Worm (Caenorhabditis elegans): Measurements from ENCODE around the gene pitr-6.

- no peak for TF ChIP-seq tbx-2 (tag; optimal IDR thresholded peaks at IDR 0.05)
- TF ChIP-seq ztf-11 (tag; optimal IDR thresholded peaks at IDR 0.05), result no peak
- no peak for TF ChIP-seq unc-39 (tag; optimal IDR thresholded peaks at IDR 0.05)
- TF ChIP-seq ceh-82 (tag; optimal IDR thresholded peaks at IDR 0.05), result no peak
- TF ChIP-seq nhr-12 (tag; optimal IDR thresholded peaks at IDR 0.05), result no peak
- TF ChIP-seq snpc-4 (tag; optimal IDR thresholded peaks at IDR 0.05), result no peak
Measured at ce11 chrII:12436717-12437116, 8.4 kb upstream of the pitr-6 start.
